Fruit fly (Drosophila melanogaster): Measurements from ENCODE around the gene CG18599.
A peak's percentile ranks its signal among the peaks of the same experiment; 100 is the strongest.

The CG18599 gene

DNA sequence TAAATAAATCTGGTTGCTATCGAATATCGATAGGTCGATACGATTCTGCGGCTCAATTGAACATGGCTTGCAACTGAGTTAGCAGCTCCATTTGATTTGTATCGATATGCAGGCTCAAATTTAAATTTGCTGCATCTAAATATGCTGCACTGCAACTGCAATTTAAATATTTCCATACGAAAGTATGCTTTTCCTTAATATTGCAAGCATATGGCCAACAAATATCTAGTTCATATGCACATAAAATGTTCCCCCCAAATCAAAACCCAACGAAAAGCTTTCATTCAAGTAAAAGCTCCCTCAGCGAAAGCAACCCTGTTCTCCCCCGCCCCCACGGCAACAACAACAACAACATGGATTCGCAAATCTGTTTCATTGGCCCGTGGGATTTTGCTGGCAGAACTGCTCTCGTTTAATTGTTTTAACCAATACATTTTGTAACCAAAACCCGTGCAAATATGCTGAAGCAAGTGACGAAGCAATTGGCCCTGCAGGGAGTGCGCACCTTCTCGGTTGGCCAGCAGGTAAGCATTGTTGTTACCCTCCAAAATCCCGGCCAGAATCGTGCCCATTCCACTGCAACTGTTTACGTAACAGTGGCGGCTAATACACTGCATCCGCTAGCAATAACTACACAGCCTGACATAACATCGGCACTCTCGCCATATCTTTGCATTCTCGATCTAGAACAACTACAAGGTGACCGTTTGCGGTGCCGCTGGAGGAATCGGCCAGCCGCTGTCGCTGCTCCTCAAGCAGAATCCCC lies 41.4 kb upstream of the CG18599 start, which contains the start of the genes CG7168 and Mdh2 (continued):
- TF ChIP-seq CG17912 (GFP tag; optimal IDR thresholded peaks at IDR 0.05) (no peak), ash1 (GFP tag; optimal IDR thresholded peaks at IDR 0.05) (no peak), ac (GFP tag; optimal IDR thresholded peaks at IDR 0.05) (no peak), HmgD (GFP tag; optimal IDR thresholded peaks at IDR 0.05) (peak; percentile 2), chn (GFP tag; optimal IDR thresholded peaks at IDR 0.05) (peak; percentile 9), CG1529 (GFP tag; optimal IDR thresholded peaks at IDR 0.05) (no peak), CG4360 (GFP tag; IDR thresholded peaks at IDR 0.05) (peak; percentile 92), ase (GFP tag; IDR thresholded peaks at IDR 0.05) (no peak), CG11398 (GFP tag; optimal IDR thresholded peaks at IDR 0.05) (no peak), CG1602 (GFP tag; optimal IDR thresholded peaks at IDR 0.05) (no peak), CG4424 (GFP tag; optimal IDR thresholded peaks at IDR 0.05) (no peak), luna (GFP tag; optimal IDR thresholded peaks at IDR 0.05) (no peak), Tbp (GFP tag; optimal IDR thresholded peaks at IDR 0.05) (no peak), CG14014 (GFP tag; IDR thresholded peaks at IDR 0.05) (no peak), Rx (GFP tag; IDR thresholded peaks at IDR 0.05) (no peak), CG2712 (tag; optimal IDR thresholded peaks at IDR 0.05) (peak; percentile 13), CG3995 (GFP tag; optimal IDR thresholded peaks at IDR 0.05) (no peak), Elba2 (GFP tag; optimal IDR thresholded peaks at IDR 0.05) (no peak), ATbp (GFP tag; optimal IDR thresholded peaks at IDR 0.05) (no peak), Dref (GFP tag; IDR thresholded peaks at IDR 0.05) (peak; percentile 92), unc-4 (GFP tag; IDR thresholded peaks at IDR 0.05; ENCODE audit: partially characterized antibody) (peak; percentile 82), CG30020 (tag; optimal IDR thresholded peaks at IDR 0.05) (peak; percentile 31), CG10543 (GFP tag; optimal IDR thresholded peaks at IDR 0.05) (no peak), CG11560 (tag; IDR thresholded peaks at IDR 0.05) (peak; percentile 80; the same call in 2 of the 3 replicates), sc (optimal IDR thresholded peaks at IDR 0.05) (no peak), sc (GFP tag; optimal IDR thresholded peaks at IDR 0.05) (no peak), HmgZ (tag; optimal IDR thresholded peaks at IDR 0.05) (peak; percentile 60), CG1832 (GFP tag; optimal IDR thresholded peaks at IDR 0.05) (no peak), CG31224 (GFP tag; IDR thresholded peaks at IDR 0.05) (no peak), dysf (GFP tag; IDR thresholded peaks at IDR 0.05) (no peak), CG11093 (GFP tag; IDR thresholded peaks at IDR 0.05) (no peak), CG9437 (GFP tag; optimal IDR thresholded peaks at IDR 0.05) (no peak), inv (GFP tag; IDR thresholded peaks at IDR 0.05; ENCODE audit: partially characterized antibody) (peak; percentile 63), CG6654 (GFP tag; optimal IDR thresholded peaks at IDR 0.05) (no peak), gcm2 (GFP tag; optimal IDR thresholded peaks at IDR 0.05) (no peak), Atf6 (GFP tag; IDR thresholded peaks at IDR 0.05) (no peak), cg (GFP tag; optimal IDR thresholded peaks at IDR 0.05) (no peak), CG6683 (GFP tag; optimal IDR thresholded peaks at IDR 0.05) (no peak), CG17829 (tag; optimal IDR thresholded peaks at IDR 0.05) (peak; percentile 31), knrl (GFP tag; IDR thresholded peaks at IDR 0.05; ENCODE audit: partially characterized antibody) (peak; percentile 79), grau (tag; optimal IDR thresholded peaks at IDR 0.05) (peak; percentile 1), CG15696 (tag; optimal IDR thresholded peaks at IDR 0.05) (no peak), CG11696 (GFP tag; IDR thresholded peaks at IDR 0.05) (no peak), amos (GFP tag; IDR thresholded peaks at IDR 0.05; ENCODE audit: partially characterized antibody) (peak; percentile 79), CG17186 (GFP tag; optimal IDR thresholded peaks at IDR 0.05) (peak; percentile 19), CG42726 (GFP tag; IDR thresholded peaks at IDR 0.05; ENCODE audit: partially characterized antibody) (peak; percentile 79), CG31365 (tag; optimal IDR thresholded peaks at IDR 0.05) (no peak), pan (optimal IDR thresholded peaks at IDR 0.05) (no peak), pan (GFP tag; optimal IDR thresholded peaks at IDR 0.05 in 1 of 2, IDR thresholded peaks at IDR 0.05 in 1 of 2) (peak in 1 of 2 experiments; percentile 18), Med (GFP tag) (peak; percentile 72)

All from whole organism, embryonic.